Worm (Caenorhabditis elegans) whole organism, young adult: ENCODE results near the gene chhy-1.

Source experiments
- F22D6.2 ChIP-seq: sonication (generic microtip); optimal IDR thresholded peaks from 2 replicates; lab custom pipeline; 2016; ENCODE audit warnings: mild to moderate bottlenecking, missing genetic modification characterization, missing compliant biosample characterization
- F37B4.10 ChIP-seq: fragments of 200-800 bp; sonication (Bioruptor generic); IDR thresholded peaks from 2 replicates; pipeline ENCODE4 v1.3.6; 2022; ENCODE audit warnings: missing genetic modification characterization, missing compliant biosample characterization
- T26A5.8 ChIP-seq: sonication (generic microtip); optimal IDR thresholded peaks from 2 replicates; lab custom pipeline; 2016; ENCODE audit warnings: missing genetic modification characterization, missing compliant biosample characterization
- Y53G8AR.9 ChIP-seq: fragments of 200-800 bp; sonication (Bioruptor generic); conservative IDR thresholded peaks from 2 replicates; pipeline ENCODE4 v1.3.6; 2022; ENCODE audit warnings: missing genetic modification reagents, missing genetic modification characterization, missing compliant biosample characterization
- Y79H2A.3 ChIP-seq: fragments of 200-800 bp; sonication (Bioruptor generic); conservative IDR thresholded peaks from 2 replicates; pipeline ENCODE4 v1.3.6; 2022; ENCODE audit warnings: missing genetic modification reagents, missing genetic modification characterization, missing compliant biosample characterization
- Y95B8A.8 ChIP-seq: fragments of 200-800 bp; sonication (Bioruptor generic); IDR thresholded peaks from 2 replicates; pipeline ENCODE4 v1.3.6; 2022; ENCODE audit warnings: missing genetic modification reagents, missing genetic modification characterization, missing compliant biosample characterization
- ZK185.1 ChIP-seq: sonication (generic microtip); optimal IDR thresholded peaks from 2 replicates; lab custom pipeline; 2016; ENCODE audit warnings: mild to moderate bottlenecking, missing genetic modification characterization, missing compliant biosample characterization; ENCODE audit not compliant: poor library complexity, severe bottlenecking
- akir-1 ChIP-seq: fragments of 200-800 bp; sonication (Bioruptor generic); optimal IDR thresholded peaks from 2 replicates; lab custom pipeline; 2018; ENCODE audit warnings: mild to moderate bottlenecking, missing genetic modification characterization, moderate library complexity, missing compliant biosample characterization
- aptf-3 ChIP-seq: fragments of 200-800 bp; sonication (Bioruptor generic); IDR thresholded peaks from 2 replicates; pipeline ENCODE4 v1.3.6; 2022; ENCODE audit warnings: missing genetic modification characterization, missing compliant biosample characterization
- athp-1 ChIP-seq: sonication (generic microtip); optimal IDR thresholded peaks from 2 replicates; lab custom pipeline; 2017; ENCODE audit warnings: mild to moderate bottlenecking, missing genetic modification characterization, missing compliant biosample characterization
- cebp-2 ChIP-seq: fragments of 200-800 bp; sonication (Bioruptor generic); IDR thresholded peaks from 2 replicates; pipeline ENCODE4 v1.3.6; 2022; ENCODE audit warnings: missing genetic modification characterization, missing compliant biosample characterization
- chd-7 ChIP-seq: sonication (generic microtip); optimal IDR thresholded peaks from 2 replicates; lab custom pipeline; 2016; ENCODE audit warnings: mild to moderate bottlenecking, missing genetic modification characterization, moderate library complexity, missing compliant biosample characterization
- egl-44 ChIP-seq: fragments of 200-800 bp; sonication (Bioruptor generic); IDR thresholded peaks from 2 replicates; pipeline ENCODE4 v1.3.6; 2022; ENCODE audit warnings: missing genetic modification reagents, missing genetic modification characterization, missing compliant biosample characterization
- ets-4 ChIP-seq: fragments of 200-800 bp; sonication (Bioruptor generic); optimal IDR thresholded peaks from 2 replicates; lab custom pipeline; 2018; ENCODE audit warnings: mild to moderate bottlenecking, missing genetic modification characterization, missing compliant biosample characterization
- hlh-12 ChIP-seq: sonication (generic microtip); optimal IDR thresholded peaks from 2 replicates; lab custom pipeline; 2016; ENCODE audit warnings: missing genetic modification characterization, missing compliant biosample characterization
- hsf-1 ChIP-seq: fragments of 200-800 bp; sonication (Bioruptor generic); IDR thresholded peaks from 2 replicates; pipeline ENCODE4 v1.3.6; 2022; ENCODE audit warnings: missing genetic modification reagents, missing genetic modification characterization, missing compliant biosample characterization
- let-526 ChIP-seq: fragments of 200-800 bp; sonication (Bioruptor generic); IDR thresholded peaks from 2 replicates; pipeline ENCODE4 v1.3.6; 2022; ENCODE audit warnings: missing genetic modification reagents, missing genetic modification characterization, missing compliant biosample characterization
- lin-26 ChIP-seq: fragments of 200-800 bp; sonication (Bioruptor generic); IDR thresholded peaks from 2 replicates; pipeline ENCODE4 v1.3.6; 2022; ENCODE audit warnings: missing genetic modification reagents, missing genetic modification characterization, missing compliant biosample characterization
- mcd-1 ChIP-seq: fragments of 200-800 bp; sonication (Bioruptor generic); IDR thresholded peaks from 2 replicates; pipeline ENCODE4 v1.3.6; 2022; ENCODE audit warnings: missing genetic modification reagents, missing genetic modification characterization, missing compliant biosample characterization
- mxl-1 ChIP-seq: sonication (generic microtip); optimal IDR thresholded peaks from 2 replicates; lab custom pipeline; 2016; ENCODE audit warnings: missing genetic modification characterization, missing compliant biosample characterization
- nfya-1 ChIP-seq: sonication (generic microtip); optimal IDR thresholded peaks from 2 replicates; lab custom pipeline; 2017; ENCODE audit warnings: antibody characterized with exemption, missing compliant biosample characterization, missing genetic modification characterization, borderline replicate concordance; ENCODE audit not compliant: insufficient read depth
- nfya-2 ChIP-seq: fragments of 200-800 bp; sonication (Bioruptor generic); IDR thresholded peaks from 2 replicates; pipeline ENCODE4 v1.3.6; 2022; ENCODE audit warnings: missing genetic modification reagents, missing genetic modification characterization, missing compliant biosample characterization
- nfyb-1 ChIP-seq: fragments of 200-800 bp; sonication (Bioruptor generic); IDR thresholded peaks from 2 replicates; pipeline ENCODE4 v1.3.6; 2022; ENCODE audit warnings: missing genetic modification reagents, missing genetic modification characterization, missing compliant biosample characterization
- nhr-27 ChIP-seq: fragments of 200-800 bp; sonication (Bioruptor generic); optimal IDR thresholded peaks from 2 replicates; lab custom pipeline; 2018; ENCODE audit warnings: mild to moderate bottlenecking, missing genetic modification characterization, moderate library complexity, missing compliant biosample characterization
- nhr-80 ChIP-seq: sonication (generic microtip); optimal IDR thresholded peaks from 2 replicates; lab custom pipeline; 2016; ENCODE audit warnings: missing genetic modification characterization, missing compliant biosample characterization
- pbrm-1 ChIP-seq: fragments of 200-800 bp; sonication (Bioruptor generic); IDR thresholded peaks from 2 replicates; pipeline ENCODE4 v1.3.6; 2022; ENCODE audit warnings: missing genetic modification reagents, missing genetic modification characterization, missing compliant biosample characterization
- pha-4 ChIP-seq: fragments of 150-350 bp; sonication (generic microtip); optimal IDR thresholded peaks from 2 replicates; lab custom pipeline; 2014; ENCODE audit warnings: missing biosample characterization, missing genetic modification reagents, missing genetic modification characterization
- rcor-1 ChIP-seq: fragments of 200-800 bp; sonication (Bioruptor generic); IDR thresholded peaks from 2 replicates; pipeline ENCODE4 v1.3.6; 2022; ENCODE audit warnings: missing genetic modification reagents, missing genetic modification characterization, missing compliant biosample characterization
- rpc-1 ChIP-seq, 2 experiments: fragments of 150-350 bp in 1 of 2; sonication (generic microtip) in 1 of 2; optimal IDR thresholded peaks; 2 replicates each; lab custom pipeline; 2014 to 2018; ENCODE audit warnings: missing biosample characterization in 1 of 2, missing genetic modification characterization in 1 of 2, missing genetic modification reagents in 1 of 2, missing genotype in 1 of 2
- sdz-38 ChIP-seq: sonication (generic microtip); optimal IDR thresholded peaks from 2 replicates; lab custom pipeline; 2016; ENCODE audit warnings: missing genotype, missing genetic modification characterization, missing compliant biosample characterization
- snpc-1.1 ChIP-seq: sonication (generic microtip); optimal IDR thresholded peaks from 2 replicates; lab custom pipeline; 2017; ENCODE audit warnings: missing genetic modification characterization, mild to moderate bottlenecking, missing compliant biosample characterization, antibody characterized with exemption, moderate library complexity, missing genotype, missing genetic modification reagents; ENCODE audit not compliant: insufficient read depth
- snpc-3.4 ChIP-seq: sonication (generic microtip); optimal IDR thresholded peaks from 2 replicates; lab custom pipeline; 2017; ENCODE audit warnings: missing genetic modification characterization, mild to moderate bottlenecking, missing compliant biosample characterization, antibody characterized with exemption, moderate library complexity, missing genotype, missing genetic modification reagents
- snpc-4 ChIP-seq, 5 experiments: fragments of 150-350 bp in 1 of 5; sonication (generic microtip) in 4 of 5; optimal IDR thresholded peaks; 2 replicates each; lab custom pipeline; 2014 to 2018; ENCODE audit warnings: missing genetic modification characterization in 5 of 5, missing biosample characterization in 3 of 5, antibody characterized with exemption in 2 of 5, mild to moderate bottlenecking in 2 of 5, missing compliant biosample characterization in 2 of 5, missing genotype in 2 of 5, moderate library complexity in 2 of 5, missing genetic modification reagents in 1 of 5
- tbp1 ChIP-seq: fragments of 200-800 bp; sonication (Bioruptor generic); optimal IDR thresholded peaks from 2 replicates; lab custom pipeline; 2018; ENCODE audit warnings: mild to moderate bottlenecking, missing genetic modification characterization, missing compliant biosample characterization
- unc-62 ChIP-seq: fragments of 150-350 bp; optimal IDR thresholded peaks from 2 replicates; lab custom pipeline; 2014; ENCODE audit warnings: missing biosample characterization, missing genetic modification reagents, missing genetic modification characterization
- ztf-22 ChIP-seq: fragments of 200-800 bp; sonication (Bioruptor generic); optimal IDR thresholded peaks from 2 replicates; lab custom pipeline; 2018; ENCODE audit warnings: mild to moderate bottlenecking, missing genetic modification characterization, moderate library complexity, missing compliant biosample characterization
- ztf-25 ChIP-seq: fragments of 200-800 bp; sonication (Bioruptor generic); IDR thresholded peaks from 2 replicates; pipeline ENCODE4 v1.3.6; 2022; ENCODE audit warnings: missing genetic modification reagents, missing genetic modification characterization, missing compliant biosample characterization
- ztf-26 ChIP-seq: sonication (generic microtip); optimal IDR thresholded peaks from 2 replicates; lab custom pipeline; 2017; ENCODE audit warnings: missing genetic modification characterization, missing compliant biosample characterization
- ztf-3 ChIP-seq: fragments of 200-800 bp; sonication (Bioruptor generic); optimal IDR thresholded peaks from 2 replicates; lab custom pipeline; 2018; ENCODE audit warnings: mild to moderate bottlenecking, missing genetic modification characterization, missing compliant biosample characterization

Gene chhy-1

DNA sequence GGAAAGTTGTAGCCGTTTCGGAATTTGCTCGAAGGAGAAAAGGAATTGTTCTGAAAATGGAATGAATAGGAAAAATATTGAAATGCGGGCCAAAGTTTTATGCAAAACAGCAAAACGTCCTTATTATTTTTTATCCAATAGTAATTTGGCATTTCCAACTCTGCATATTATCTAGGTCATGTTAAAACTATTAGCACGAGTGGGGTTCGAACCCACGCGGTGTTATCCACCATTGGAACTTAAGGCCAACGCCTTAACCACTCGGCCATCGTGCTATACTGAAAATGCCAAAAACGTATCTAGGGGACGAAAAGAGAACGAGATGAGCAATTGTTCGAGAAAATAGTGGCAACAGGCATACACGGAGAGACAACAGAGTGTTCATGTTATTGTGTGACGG lies 14.3 kb upstream of the chhy-1 start (continued):
- TF ChIP-seq Y79H2A.3 (GFP tag; lab: Robert Waterston, UW) (no peak), aptf-3 (no peak), ztf-22 (no peak), Y53G8AR.9 (no peak), F22D6.2 (tag; lab: Kevin White, UChicago) (no peak), rpc-1 (optimal IDR thresholded peaks at IDR 0.05; lab: Kevin White, UChicago) (peak; percentile 53), rpc-1 (tag; optimal IDR thresholded peaks at IDR 0.05; lab: Kevin White, UChicago) (peak; percentile 76)

DNA sequence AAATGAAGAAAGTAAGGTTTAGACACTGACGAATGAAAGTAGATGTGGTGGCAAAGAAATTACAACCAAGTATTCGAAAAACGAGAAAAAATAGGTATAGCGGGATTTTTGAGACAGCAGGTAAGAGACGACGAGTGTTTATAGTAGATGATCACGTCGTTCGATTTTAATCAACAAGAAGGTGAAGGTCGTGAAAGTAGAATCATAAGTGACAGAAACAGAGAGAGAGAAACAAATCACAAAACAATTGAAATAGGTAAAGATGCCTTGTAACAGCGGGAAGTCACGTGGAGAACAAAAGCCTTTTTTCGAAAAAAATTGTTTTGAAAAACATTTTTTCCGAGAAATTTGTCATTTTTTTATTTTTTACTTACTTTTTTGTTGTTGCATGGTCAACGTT lies 12.7 kb upstream of the chhy-1 start, which contains the start of gene T22C8.6:
TSS of gene T22C8.6 (minus strand) at position 194 of the 400 bp plus-strand sequence.
- no peak for TF ChIP-seq nhr-27 (tag; lab: Kevin White, UChicago)

DNA sequence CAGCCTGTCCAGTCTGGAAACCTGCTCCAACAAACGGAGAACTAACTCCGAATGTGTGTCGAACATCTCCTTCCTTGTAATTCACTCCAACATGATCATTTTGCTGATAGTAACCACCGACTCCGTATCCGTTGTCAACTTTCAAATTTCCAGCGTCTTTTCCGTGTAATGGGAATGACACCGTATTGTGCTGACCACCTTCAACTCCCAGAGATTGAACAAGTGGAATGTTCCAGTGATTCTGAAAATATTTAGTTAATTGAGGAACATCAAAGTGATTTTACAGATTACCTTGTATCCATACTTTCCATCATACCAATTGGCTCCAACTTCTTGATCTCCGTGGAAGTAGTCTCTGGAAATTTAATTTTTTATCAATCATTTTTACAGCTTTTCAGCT lies 10.5 kb upstream of the chhy-1 start:
- TF ChIP-seq mxl-1 (tag; lab: Kevin White, UChicago) (no peak), T26A5.8 (tag; lab: Kevin White, UChicago) (no peak), ztf-25 (GFP tag; lab: Robert Waterston, UW) (no peak), hsf-1 (GFP tag; lab: Robert Waterston, UW) (no peak), Y79H2A.3 (GFP tag; lab: Robert Waterston, UW) (no peak), mcd-1 (GFP tag; lab: Robert Waterston, UW) (no peak), athp-1 (no peak), snpc-4 (GFP tag; optimal IDR thresholded peaks at IDR 0.05; lab: Kevin White, UChicago) (no peak), snpc-4 (tag; optimal IDR thresholded peaks at IDR 0.05; lab: Kevin White, UChicago) (no peak), cebp-2 (GFP tag; lab: Robert Waterston, UW) (no peak), snpc-1.1 (tag; lab: Kevin White, UChicago) (no peak), ztf-26 (tag; lab: Kevin White, UChicago) (no peak), ztf-3 (GFP tag; lab: Kevin White, UChicago) (no peak), ets-4 (GFP tag; lab: Kevin White, UChicago) (no peak), Y95B8A.8 (GFP tag; lab: Robert Waterston, UW) (no peak), hlh-12 (tag; lab: Kevin White, UChicago) (no peak), chd-7 (tag; lab: Kevin White, UChicago) (no peak), pbrm-1 (GFP tag; lab: Robert Waterston, UW) (no peak), tbp1 (GFP tag; lab: Kevin White, UChicago) (no peak), rcor-1 (GFP tag; lab: Robert Waterston, UW) (no peak), akir-1 (GFP tag; lab: Kevin White, UChicago) (no peak)

DNA sequence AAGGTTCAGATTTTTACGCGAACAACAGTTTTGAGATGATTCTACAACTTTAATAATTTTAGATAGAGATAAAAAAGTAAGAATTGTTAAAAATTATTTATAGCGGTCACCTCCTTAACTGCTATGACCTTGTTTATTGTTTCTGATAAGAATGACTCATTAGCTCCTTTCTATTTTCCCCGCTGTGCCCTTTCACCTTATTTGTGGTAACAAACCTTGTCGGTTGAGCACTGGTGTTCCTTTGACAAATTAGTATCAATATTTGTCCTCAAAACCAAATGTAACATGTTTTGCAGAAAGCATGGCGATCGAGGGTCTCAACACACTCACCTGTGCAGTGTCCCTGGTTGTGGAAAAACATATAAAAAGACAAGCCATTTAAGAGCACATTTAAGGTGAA lies 9.2 kb upstream of the chhy-1 start:
- TF ChIP-seq egl-44 (GFP tag; lab: Robert Waterston, UW), result no peak
- TF ChIP-seq unc-62 (GFP tag; lab: Kevin White, UChicago), result no peak
- TF ChIP-seq nhr-80, result no peak
- no peak for TF ChIP-seq lin-26 (GFP tag; lab: Robert Waterston, UW)
- no peak for TF ChIP-seq ets-4 (GFP tag; lab: Kevin White, UChicago)
- TF ChIP-seq nfya-2 (GFP tag; lab: Robert Waterston, UW), result no peak
- no peak for TF ChIP-seq Y95B8A.8 (GFP tag; lab: Robert Waterston, UW)
- no peak for TF ChIP-seq nfyb-1 (GFP tag; lab: Robert Waterston, UW)
- TF ChIP-seq snpc-3.4 (tag; lab: Kevin White, UChicago), result no peak
- no peak for TF ChIP-seq athp-1
- no peak for TF ChIP-seq ZK185.1 (tag; lab: Kevin White, UChicago)
- TF ChIP-seq sdz-38 (tag; lab: Kevin White, UChicago), result no peak
- no peak for TF ChIP-seq pha-4 (tag; lab: Kevin White, UChicago)
- TF ChIP-seq ztf-26 (tag; lab: Kevin White, UChicago), result no peak
- TF ChIP-seq nfya-1 (tag; lab: Kevin White, UChicago), result no peak
- TF ChIP-seq let-526 (GFP tag; lab: Robert Waterston, UW), result no peak
- TF ChIP-seq F37B4.10 (GFP tag; lab: Robert Waterston, UW), result no peak
- TF ChIP-seq aptf-3, result no peak
